Worm (Caenorhabditis elegans) whole organism, L4 larva: Measurements from ENCODE around the gene F28B4.3.
A peak's percentile ranks its signal among the peaks of the same experiment; 100 is the strongest.

Experiments
- F10B5.3 ChIP-seq: sonication (generic microtip); optimal IDR thresholded peaks from 2 replicates; lab custom pipeline; 2016; ENCODE audit warnings: mild to moderate bottlenecking, missing genetic modification characterization, missing compliant biosample characterization
- F37D6.2 ChIP-seq: sonication (generic microtip); optimal IDR thresholded peaks from 2 replicates; lab custom pipeline; 2016; ENCODE audit warnings: mild to moderate bottlenecking, missing genetic modification characterization, missing compliant biosample characterization
- F49E8.2 ChIP-seq: sonication (generic microtip); optimal IDR thresholded peaks from 2 replicates; lab custom pipeline; 2016; ENCODE audit warnings: missing compliant biosample characterization, mild to moderate bottlenecking, missing genetic modification characterization, borderline replicate concordance
- T20F7.1 ChIP-seq: fragments of 200-800 bp; sonication (Bioruptor generic); optimal IDR thresholded peaks from 2 replicates; lab custom pipeline; 2018; ENCODE audit warnings: mild to moderate bottlenecking, missing genetic modification characterization, missing compliant biosample characterization
- Y105C5A.15 ChIP-seq: fragments of 200-800 bp; sonication (Bioruptor generic); IDR thresholded peaks from 2 replicates; pipeline ENCODE4 v1.3.6; 2022; ENCODE audit warnings: missing genetic modification characterization, missing compliant biosample characterization
- Y5F2A.4 ChIP-seq: fragments of 200-800 bp; sonication (Bioruptor generic); optimal IDR thresholded peaks from 2 replicates; lab custom pipeline; 2018; ENCODE audit warnings: mild to moderate bottlenecking, missing genetic modification characterization, missing compliant biosample characterization
- Y75B8A.6 ChIP-seq: fragments of 200-800 bp; sonication (Bioruptor generic); IDR thresholded peaks from 2 replicates; pipeline ENCODE4 v1.3.6; 2022; ENCODE audit warnings: missing genetic modification reagents, missing genetic modification characterization, missing compliant biosample characterization
- ZK546.5 ChIP-seq, 2 experiments: sonication (generic microtip); optimal IDR thresholded peaks; 2 replicates each; lab custom pipeline; 2017; ENCODE audit warnings: missing biosample characterization in 2 of 2, missing genetic modification characterization in 2 of 2
- aly-2 ChIP-seq: sonication (generic microtip); optimal IDR thresholded peaks from 2 replicates; lab custom pipeline; 2018; ENCODE audit warnings: missing biosample characterization, missing genetic modification characterization
- arid-1 ChIP-seq: fragments of 200-800 bp; sonication (Bioruptor generic); conservative IDR thresholded peaks from 2 replicates; pipeline ENCODE4 v1.3.6; 2022; ENCODE audit warnings: missing genetic modification reagents, missing genetic modification characterization, missing compliant biosample characterization
- ceh-20 ChIP-seq: fragments of 200-800 bp; sonication (Bioruptor generic); IDR thresholded peaks from 2 replicates; pipeline ENCODE4 v1.3.6; 2022; ENCODE audit warnings: missing genetic modification reagents, missing genetic modification characterization, missing compliant biosample characterization
- ceh-44 ChIP-seq: fragments of 200-800 bp; sonication (Bioruptor generic); IDR thresholded peaks from 2 replicates; pipeline ENCODE4 v1.3.6; 2022; ENCODE audit warnings: missing genetic modification reagents, missing genetic modification characterization, missing compliant biosample characterization
- ceh-62 ChIP-seq: sonication (generic microtip); optimal IDR thresholded peaks from 2 replicates; lab custom pipeline; 2017; ENCODE audit warnings: missing biosample characterization, missing genetic modification characterization
- ces-1 ChIP-seq: fragments of 150-350 bp; sonication (generic microtip); optimal IDR thresholded peaks from 4 replicates; lab custom pipeline; 2014; ENCODE audit warnings: missing biosample characterization, missing genetic modification reagents, missing genetic modification characterization
- ctbp-1 ChIP-seq: fragments of 200-800 bp; sonication (Bioruptor generic); IDR thresholded peaks from 2 replicates; pipeline ENCODE4 v1.3.6; 2022; ENCODE audit warnings: missing genetic modification reagents, missing genetic modification characterization, missing compliant biosample characterization
- daf-16 ChIP-seq, 3 experiments: sonication (generic microtip); optimal IDR thresholded peaks; 2 replicates each; lab custom pipeline; 2016 to 2017; ENCODE audit warnings: missing genetic modification characterization in 3 of 3, missing genetic modification reagents in 3 of 3, mild to moderate bottlenecking in 2 of 3, missing compliant biosample characterization in 2 of 3, missing biosample characterization in 1 of 3, moderate library complexity in 1 of 3
- dmd-6 ChIP-seq: fragments of 200-800 bp; sonication (Bioruptor generic); IDR thresholded peaks from 2 replicates; pipeline ENCODE4 v1.3.6; 2022; ENCODE audit warnings: missing genetic modification reagents, missing genetic modification characterization, missing compliant biosample characterization
- dve-1 ChIP-seq: sonication (generic microtip); optimal IDR thresholded peaks from 2 replicates; lab custom pipeline; 2017; ENCODE audit warnings: antibody characterized with exemption, mild to moderate bottlenecking, missing genetic modification characterization, missing compliant biosample characterization; ENCODE audit not compliant: insufficient read depth
- fkh-10 ChIP-seq: fragments of 150-350 bp; optimal IDR thresholded peaks from 2 replicates; lab custom pipeline; 2014; ENCODE audit warnings: missing biosample characterization, missing genetic modification reagents, missing genetic modification characterization
- gei-8 ChIP-seq: fragments of 200-800 bp; sonication (Bioruptor generic); optimal IDR thresholded peaks from 2 replicates; lab custom pipeline; 2018; ENCODE audit warnings: mild to moderate bottlenecking, missing genetic modification characterization, missing compliant biosample characterization
- hif-1 ChIP-seq, 2 experiments: sonication (generic microtip); optimal IDR thresholded peaks; 2 replicates each; lab custom pipeline; 2016 to 2017; ENCODE audit warnings: missing compliant biosample characterization in 2 of 2, missing genetic modification characterization in 2 of 2, missing genetic modification reagents in 2 of 2, missing genotype in 2 of 2, mild to moderate bottlenecking in 1 of 2
- hlh-11 ChIP-seq: fragments of 200-800 bp; sonication (Bioruptor generic); optimal IDR thresholded peaks from 2 replicates; lab custom pipeline; 2018; ENCODE audit warnings: mild to moderate bottlenecking, missing genetic modification characterization, missing compliant biosample characterization
- hlh-30 ChIP-seq: sonication (generic microtip); optimal IDR thresholded peaks from 2 replicates; lab custom pipeline; 2017; ENCODE audit warnings: antibody characterized with exemption, mild to moderate bottlenecking, missing genetic modification characterization, missing compliant biosample characterization; ENCODE audit not compliant: insufficient read depth
- hmg-1.1 ChIP-seq: fragments of 200-800 bp; sonication (Bioruptor generic); IDR thresholded peaks from 2 replicates; pipeline ENCODE4 v1.3.6; 2022; ENCODE audit warnings: missing genetic modification reagents, missing genetic modification characterization, missing compliant biosample characterization
- lim-7 ChIP-seq: fragments of 200-800 bp; sonication (Bioruptor generic); IDR thresholded peaks from 2 replicates; pipeline ENCODE4 v1.3.6; 2022; ENCODE audit warnings: missing genetic modification characterization, missing compliant biosample characterization
- lin-1 ChIP-seq: fragments of 200-800 bp; sonication (Bioruptor generic); IDR thresholded peaks from 2 replicates; pipeline ENCODE4 v1.3.6; 2022; ENCODE audit warnings: missing genetic modification reagents, missing genetic modification characterization, missing compliant biosample characterization
- lin-13 ChIP-seq: fragments of 150-350 bp; optimal IDR thresholded peaks from 2 replicates; lab custom pipeline; 2014; ENCODE audit warnings: missing biosample characterization, missing genetic modification reagents, missing genetic modification characterization
- lin-15B ChIP-seq: fragments of 150-350 bp; sonication (generic microtip); optimal IDR thresholded peaks from 3 replicates; lab custom pipeline; 2014; ENCODE audit warnings: missing biosample characterization, missing genetic modification characterization
- lin-39 ChIP-seq: fragments of 150-350 bp; optimal IDR thresholded peaks from 2 replicates; lab custom pipeline; 2014; ENCODE audit warnings: missing biosample characterization, missing genetic modification reagents, missing genetic modification characterization
- lir-3 ChIP-seq: sonication (generic microtip); optimal IDR thresholded peaks from 2 replicates; lab custom pipeline; 2016; ENCODE audit warnings: mild to moderate bottlenecking, missing genetic modification characterization, missing compliant biosample characterization
- lsy-2 ChIP-seq, 2 experiments: fragments of 150-350 bp in 1 of 2; sonication (generic microtip) in 1 of 2; optimal IDR thresholded peaks; 2 replicates each; lab custom pipeline; 2014 to 2017; ENCODE audit warnings: missing biosample characterization in 2 of 2, missing genetic modification characterization in 2 of 2
- mdt-29 ChIP-seq: fragments of 200-800 bp; sonication (Bioruptor generic); IDR thresholded peaks from 2 replicates; pipeline ENCODE4 v1.3.6; 2022; ENCODE audit warnings: missing genetic modification reagents, missing genetic modification characterization, missing compliant biosample characterization
- mep-1 ChIP-seq: fragments of 150-350 bp; sonication (generic microtip); optimal IDR thresholded peaks from 3 replicates; lab custom pipeline; 2014; ENCODE audit warnings: missing biosample characterization, missing genetic modification characterization
- mes-2 ChIP-seq: sonication (generic microtip); optimal IDR thresholded peaks from 2 replicates; lab custom pipeline; 2016; ENCODE audit warnings: missing genotype, mild to moderate bottlenecking, missing genetic modification characterization, missing compliant biosample characterization; ENCODE audit not compliant: poor library complexity, severe bottlenecking
- nhr-102 ChIP-seq: sonication (generic microtip); optimal IDR thresholded peaks from 2 replicates; lab custom pipeline; 2016; ENCODE audit warnings: mild to moderate bottlenecking, missing genetic modification characterization, moderate library complexity, missing compliant biosample characterization
- nhr-11 ChIP-seq: fragments of 150-350 bp; optimal IDR thresholded peaks from 2 replicates; lab custom pipeline; 2014; ENCODE audit warnings: missing biosample characterization, missing genetic modification characterization
- nhr-28 ChIP-seq: fragments of 150-350 bp; optimal IDR thresholded peaks from 2 replicates; lab custom pipeline; 2014; ENCODE audit warnings: missing biosample characterization, missing genetic modification characterization
- nhr-48 ChIP-seq: sonication (generic microtip); optimal IDR thresholded peaks from 2 replicates; lab custom pipeline; 2016; ENCODE audit warnings: mild to moderate bottlenecking, missing genetic modification characterization, missing compliant biosample characterization
- nhr-6 ChIP-seq: fragments of 150-350 bp; optimal IDR thresholded peaks from 2 replicates; lab custom pipeline; 2014; ENCODE audit warnings: missing biosample characterization, missing genetic modification characterization
- nhr-77 ChIP-seq: fragments of 150-350 bp; optimal IDR thresholded peaks from 2 replicates; lab custom pipeline; 2014; ENCODE audit warnings: missing biosample characterization, missing genetic modification characterization
- php-3 ChIP-seq: fragments of 200-800 bp; sonication (Bioruptor generic); IDR thresholded peaks from 2 replicates; pipeline ENCODE4 v1.3.6; 2022; ENCODE audit warnings: missing genetic modification reagents, missing genetic modification characterization, missing compliant biosample characterization
- pqm-1 ChIP-seq: sonication (generic microtip); optimal IDR thresholded peaks from 2 replicates; lab custom pipeline; 2017; ENCODE audit warnings: missing biosample characterization, missing genetic modification characterization
- unc-62 ChIP-seq, 3 experiments: fragments of 150-350 bp in 1 of 3; sonication (generic microtip); optimal IDR thresholded peaks in 2 of 3; peaks in 1 of 3; 1 replicate in 1 of 3; 2 replicates in 2 of 3; lab custom pipeline; 2014 to 2017; ENCODE audit warnings: missing biosample characterization in 3 of 3, missing genetic modification characterization in 3 of 3, missing genetic modification reagents in 3 of 3, missing genotype in 1 of 3
- vab-7 ChIP-seq: fragments of 200-800 bp; sonication (Bioruptor generic); IDR thresholded peaks from 2 replicates; pipeline ENCODE4 v1.3.6; 2022; ENCODE audit warnings: missing genetic modification reagents, missing genetic modification characterization, missing compliant biosample characterization
- ztf-11 ChIP-seq: fragments of 150-350 bp; optimal IDR thresholded peaks from 2 replicates; lab custom pipeline; 2014; ENCODE audit warnings: missing biosample characterization, missing genetic modification characterization
- ztf-7 ChIP-seq: fragments of 150-350 bp; optimal IDR thresholded peaks from 2 replicates; lab custom pipeline; 2014; ENCODE audit warnings: missing biosample characterization, missing genetic modification characterization

F28B4.3 gene

DNA sequence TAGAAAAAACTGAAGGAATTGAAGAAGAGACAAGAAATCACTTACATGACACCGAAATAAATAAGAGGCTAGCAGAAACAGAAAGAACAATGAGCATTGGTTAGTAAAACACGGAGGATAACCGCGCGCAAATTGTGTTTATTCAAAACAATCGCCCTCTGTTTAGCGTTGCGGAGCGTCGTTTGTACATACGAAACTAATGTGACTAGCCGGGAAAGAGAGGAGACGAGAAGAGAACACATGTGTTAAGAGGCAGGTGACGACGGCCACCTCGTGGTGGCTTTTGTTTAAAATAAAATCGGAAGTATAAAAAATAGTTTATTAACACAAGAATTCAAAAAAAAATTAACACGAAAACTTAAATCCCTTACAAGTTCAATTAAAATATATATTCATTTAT is 10.6 kb upstream of the F28B4.3 start, which contains the start of gene F40F4.7 (continued):
- TF ChIP-seq F37D6.2 (tag; lab: Kevin White, UChicago) (no peak), hif-1 (tag; optimal IDR thresholded peaks at IDR 0.05; lab: Kevin White, UChicago) (peak in 1 of 2 experiments; percentile 50), nhr-102 (peak; percentile 20), pqm-1 (tag; lab: Kevin White, UChicago) (peak; percentile 11), mep-1 (tag; lab: Kevin White, UChicago) (peak; percentile 80), Y105C5A.15 (no peak), dmd-6 (GFP tag; lab: Robert Waterston, UW) (peak; percentile 63), lin-13 (GFP tag; lab: Kevin White, UChicago) (peak; percentile 37), hmg-1.1 (GFP tag; lab: Robert Waterston, UW) (peak; percentile 47), mdt-29 (GFP tag; lab: Robert Waterston, UW) (no peak), T20F7.1 (GFP tag; lab: Kevin White, UChicago) (peak; percentile 95), lsy-2 (tag; optimal IDR thresholded peaks at IDR 0.05; lab: Kevin White, UChicago) (peak in 1 of 2 experiments; percentile 68), nhr-77 (tag; lab: Kevin White, UChicago) (peak; percentile 57), daf-16 (GFP tag; optimal IDR thresholded peaks at IDR 0.05; lab: Kevin White, UChicago) (peak in 1 of 2 experiments; percentile 44), daf-16 (tag; optimal IDR thresholded peaks at IDR 0.05; lab: Kevin White, UChicago) (peak; percentile 47), ceh-20 (GFP tag; lab: Robert Waterston, UW) (peak; percentile 55; the same call in 1 of the 2 replicates), mes-2 (tag; lab: Kevin White, UChicago) (peak; percentile 69), hlh-30 (tag; lab: Kevin White, UChicago) (peak; percentile 99), nhr-6 (peak; percentile 23), ceh-62 (no peak), nhr-28 (tag; lab: Kevin White, UChicago) (peak; percentile 83)

DNA sequence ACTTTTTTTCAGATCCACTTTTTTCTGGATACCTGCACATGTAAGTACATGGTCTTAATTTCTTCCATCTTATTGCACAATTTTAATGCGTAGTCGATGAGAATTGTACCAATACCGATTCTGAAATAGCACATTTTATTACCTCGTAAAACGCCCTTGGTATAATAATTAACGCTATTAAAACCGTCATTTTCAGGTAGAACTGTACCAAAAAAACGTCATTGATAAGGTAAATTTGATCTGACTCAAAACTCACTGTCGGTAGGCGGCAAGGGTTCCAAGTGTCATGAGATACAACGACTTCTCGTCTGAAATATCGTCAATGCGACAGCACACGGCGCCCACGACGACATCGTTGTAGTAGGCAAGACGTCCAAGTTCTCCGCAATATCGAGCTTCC is 9.2 kb upstream of the F28B4.3 start:
- TF ChIP-seq php-3 (peak; percentile 97), hlh-11 (tag; lab: Kevin White, UChicago) (peak; percentile 27), nhr-11 (tag; lab: Kevin White, UChicago) (no peak), nhr-28 (tag; lab: Kevin White, UChicago) (peak; percentile 44), unc-62 (GFP tag; optimal IDR thresholded peaks at IDR 0.05 in 1 of 2; lab: Kevin White, UChicago) (peak in 1 of 2 experiments; percentile 94), unc-62 (tag; optimal IDR thresholded peaks at IDR 0.05; lab: Kevin White, UChicago) (no peak), dmd-6 (GFP tag; lab: Robert Waterston, UW) (peak; percentile 40; the same call in 1 of the 2 replicates), dve-1 (tag; lab: Kevin White, UChicago) (peak; percentile 16), F10B5.3 (tag; lab: Kevin White, UChicago) (no peak), lim-7 (GFP tag; lab: Robert Waterston, UW) (no peak), arid-1 (no peak)

DNA sequence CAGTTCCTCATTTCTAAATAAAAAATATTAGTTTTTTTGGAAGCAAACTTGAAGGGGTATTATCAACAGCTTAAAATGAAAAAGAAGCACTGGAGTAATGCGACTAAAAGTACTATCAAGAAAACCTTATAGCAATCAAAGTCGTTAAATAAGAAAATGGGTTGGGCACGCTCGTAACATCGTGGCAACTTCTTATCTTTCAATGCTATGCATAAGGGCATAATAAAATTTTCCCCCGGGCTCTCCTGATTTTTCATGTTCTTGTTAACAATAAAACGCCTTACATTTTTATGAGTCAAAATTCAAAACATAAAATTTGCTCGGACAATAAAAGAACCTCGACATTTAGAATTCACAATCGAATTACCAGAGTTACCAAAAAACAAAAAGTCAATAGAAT is 8.4 kb upstream of the F28B4.3 start, which contains the start of gene irg-7:
Gene irg-7 (minus strand): TSS at position 23 of the 400 bp plus-strand sequence.
- TF ChIP-seq ceh-44 (GFP tag; lab: Robert Waterston, UW) (no peak), ztf-11 (tag; lab: Kevin White, UChicago) (no peak), dmd-6 (GFP tag; lab: Robert Waterston, UW) (peak; percentile 33; the same call in 1 of the 2 replicates), gei-8 (no peak), lin-1 (GFP tag; lab: Robert Waterston, UW) (no peak), arid-1 (no peak), Y5F2A.4 (no peak), dve-1 (tag; lab: Kevin White, UChicago) (peak; percentile 51), ZK546.5 (tag; optimal IDR thresholded peaks at IDR 0.05; lab: Kevin White, UChicago) (no peak), vab-7 (no peak), php-3 (peak; percentile 99), ces-1 (no peak), Y75B8A.6 (GFP tag; lab: Robert Waterston, UW) (no peak), nhr-48 (tag; lab: Kevin White, UChicago) (no peak), lin-15B (tag; lab: Kevin White, UChicago) (no peak), lin-39 (no peak), fkh-10 (GFP tag; lab: Kevin White, UChicago) (no peak), hmg-1.1 (GFP tag; lab: Robert Waterston, UW) (no peak), ztf-7 (tag; lab: Kevin White, UChicago) (no peak), lir-3 (tag; lab: Kevin White, UChicago) (no peak), aly-2 (tag; lab: Kevin White, UChicago) (no peak), ceh-62 (no peak), F49E8.2 (no peak), ctbp-1 (GFP tag; lab: Robert Waterston, UW) (no peak)
